Fruit fly (Drosophila melanogaster) whole organism, embryonic: ENCODE data around the gene dre4.

Experiments used
- B-H2 ChIP-seq: fragments of 200-800 bp; sonication (Bioruptor generic); optimal IDR thresholded peaks from 2 replicates; lab custom pipeline; 2018; ENCODE audit warnings: missing biosample characterization, mild to moderate bottlenecking, missing genetic modification characterization
- CG10321 ChIP-seq: fragments of 200-800 bp; sonication (Bioruptor generic); IDR thresholded peaks from 2 replicates; pipeline ENCODE4 v1.3.6; 2022; ENCODE audit warnings: missing biosample characterization, missing genetic modification characterization
- CG11560 ChIP-seq: fragments of 200-800 bp; sonication (Bioruptor generic); IDR thresholded peaks from 3 replicates; pipeline ENCODE4 v1.3.6; 2022; ENCODE audit warnings: missing biosample characterization, missing genetic modification characterization
- CG11723 ChIP-seq: fragments of 200-800 bp; sonication (Bioruptor generic); optimal IDR thresholded peaks from 2 replicates; lab custom pipeline; 2017; ENCODE audit warnings: missing biosample characterization, mild to moderate bottlenecking, missing genetic modification characterization
- CG12942 ChIP-seq: fragments of 200-800 bp; sonication (Bioruptor generic); optimal IDR thresholded peaks from 3 replicates; lab custom pipeline; 2016; ENCODE audit warnings: missing biosample characterization, missing genetic modification characterization
- CG13775 ChIP-seq: fragments of 200-800 bp; sonication (Bioruptor generic); optimal IDR thresholded peaks from 3 replicates; lab custom pipeline; 2017; ENCODE audit warnings: missing biosample characterization, mild to moderate bottlenecking, missing genetic modification characterization
- CG15479 ChIP-seq: fragments of 200-800 bp; sonication (Bioruptor generic); optimal IDR thresholded peaks from 3 replicates; lab custom pipeline; 2019; ENCODE audit warnings: missing biosample characterization, mild to moderate bottlenecking, missing genetic modification characterization, moderate library complexity
- CG1602 ChIP-seq: fragments of 200-800 bp; sonication (Bioruptor generic); optimal IDR thresholded peaks from 3 replicates; lab custom pipeline; 2016; ENCODE audit warnings: missing biosample characterization, missing genetic modification characterization
- CG17361 ChIP-seq: fragments of 200-800 bp; sonication (Bioruptor generic); IDR thresholded peaks from 3 replicates; pipeline ENCODE4 v1.3.6; 2022; ENCODE audit warnings: missing biosample characterization, missing genetic modification characterization
- CG17829 ChIP-seq: fragments of 200-800 bp; optimal IDR thresholded peaks from 2 replicates; lab custom pipeline; 2019; ENCODE audit warnings: missing biosample characterization, mild to moderate bottlenecking, missing genetic modification characterization, moderate library complexity
- CG18619 ChIP-seq: fragments of 200-800 bp; sonication (Bioruptor generic); optimal IDR thresholded peaks from 3 replicates; lab custom pipeline; 2017; ENCODE audit warnings: missing biosample characterization, mild to moderate bottlenecking, missing genetic modification characterization
- CG3065 ChIP-seq: fragments of 200-800 bp; sonication (Bioruptor generic); optimal IDR thresholded peaks from 2 replicates; lab custom pipeline; 2016; ENCODE audit warnings: missing biosample characterization, missing genetic modification characterization
- CG33213 ChIP-seq: fragments of 200-800 bp; sonication (Bioruptor generic); optimal IDR thresholded peaks from 3 replicates; lab custom pipeline; 2016; ENCODE audit warnings: missing biosample characterization, missing genetic modification characterization
- CG34376 ChIP-seq: fragments of 200-800 bp; sonication (Bioruptor generic); optimal IDR thresholded peaks from 2 replicates; lab custom pipeline; 2018; ENCODE audit warnings: missing biosample characterization, mild to moderate bottlenecking, missing genetic modification characterization
- CG4617 ChIP-seq: fragments of 200-800 bp; sonication (Bioruptor generic); optimal IDR thresholded peaks from 3 replicates; lab custom pipeline; 2016; ENCODE audit warnings: missing biosample characterization, missing genetic modification characterization, borderline replicate concordance
- CG4820 ChIP-seq: fragments of 200-800 bp; sonication (Bioruptor generic); optimal IDR thresholded peaks from 3 replicates; lab custom pipeline; 2016; ENCODE audit warnings: missing biosample characterization, missing genetic modification characterization
- CG7786 ChIP-seq: fragments of 200-800 bp; sonication (Bioruptor generic); optimal IDR thresholded peaks from 2 replicates; lab custom pipeline; 2016; ENCODE audit warnings: missing biosample characterization, missing genetic modification characterization
- CG8765 ChIP-seq: fragments of 200-800 bp; sonication (Bioruptor generic); IDR thresholded peaks from 2 replicates; pipeline ENCODE4 v1.3.6; 2022; ENCODE audit warnings: missing biosample characterization, missing genetic modification characterization
- CG9876 ChIP-seq: fragments of 200-800 bp; sonication (Bioruptor generic); optimal IDR thresholded peaks from 2 replicates; lab custom pipeline; 2016; ENCODE audit warnings: missing biosample characterization, missing genetic modification characterization
- Doc3 ChIP-seq: fragments of 200-800 bp; sonication (Bioruptor generic); IDR thresholded peaks from 3 replicates; pipeline ENCODE4 v1.3.6; 2022; ENCODE audit warnings: missing biosample characterization, missing genetic modification characterization; ENCODE audit not compliant: partially characterized antibody
- Dp ChIP-seq: fragments of 200-800 bp; sonication (Bioruptor generic); optimal IDR thresholded peaks from 2 replicates; lab custom pipeline; 2018; ENCODE audit warnings: missing biosample characterization, mild to moderate bottlenecking, missing genetic modification characterization, moderate library complexity
- Hr51 ChIP-seq, 2 experiments: fragments of 200-800 bp; sonication (Bioruptor generic); optimal IDR thresholded peaks; 2 replicates in 1 of 2; 3 replicates in 1 of 2; lab custom pipeline; 2016 to 2018; ENCODE audit warnings: missing biosample characterization in 2 of 2, missing genetic modification characterization in 2 of 2, mild to moderate bottlenecking in 1 of 2, moderate library complexity in 1 of 2
- Hsf ChIP-seq: fragments of 200-800 bp; sonication (Bioruptor generic); optimal IDR thresholded peaks from 3 replicates; lab custom pipeline; 2016; ENCODE audit warnings: missing biosample characterization, missing genetic modification characterization
- Lpt ChIP-seq: fragments of >200 bp; optimal IDR thresholded peaks from 2 replicates; lab custom pipeline; 2018; ENCODE audit warnings: missing biosample characterization, missing genetic modification characterization
- Meics ChIP-seq: fragments of 200-800 bp; sonication (Bioruptor generic); optimal IDR thresholded peaks from 2 replicates; lab custom pipeline; 2017; ENCODE audit warnings: missing biosample characterization, mild to moderate bottlenecking, missing genetic modification characterization
- Mrtf ChIP-seq: fragments of 200-800 bp; sonication (Bioruptor generic); IDR thresholded peaks from 3 replicates; pipeline ENCODE4 v1.3.6; 2022; ENCODE audit warnings: missing biosample characterization, missing genetic modification characterization
- Myb ChIP-seq: fragments of 200-800 bp; sonication (Bioruptor generic); optimal IDR thresholded peaks from 2 replicates; lab custom pipeline; 2016; ENCODE audit warnings: missing biosample characterization, missing genetic modification characterization
- Opbp ChIP-seq: fragments of 200-800 bp; sonication (Bioruptor generic); IDR thresholded peaks from 3 replicates; pipeline ENCODE4 v1.3.6; 2022; ENCODE audit warnings: missing biosample characterization, missing genetic modification characterization; ENCODE audit not compliant: partially characterized antibody
- Pdp1 ChIP-seq, 2 experiments: fragments of 200-800 bp; sonication (Bioruptor generic); optimal IDR thresholded peaks; 3 replicates each; lab custom pipeline; 2016; ENCODE audit warnings: missing biosample characterization in 2 of 2, missing genetic modification characterization in 2 of 2, mild to moderate bottlenecking in 1 of 2, moderate library complexity in 1 of 2
- Ravus ChIP-seq: fragments of 200-800 bp; sonication (Bioruptor generic); IDR thresholded peaks from 2 replicates; pipeline ENCODE4 v1.3.6; 2022; ENCODE audit warnings: missing biosample characterization, missing genetic modification characterization
- bbx ChIP-seq: fragments of 200-800 bp; sonication (Bioruptor generic); IDR thresholded peaks from 2 replicates; pipeline ENCODE4 v1.3.6; 2022; ENCODE audit warnings: missing biosample characterization, missing genetic modification characterization; ENCODE audit not compliant: partially characterized antibody
- bsh ChIP-seq, 2 experiments: fragments of 200-800 bp; sonication (Bioruptor generic); optimal IDR thresholded peaks; 2 replicates each; lab custom pipeline; 2017 to 2018; ENCODE audit warnings: mild to moderate bottlenecking in 2 of 2, missing biosample characterization in 2 of 2, missing genetic modification characterization in 2 of 2, moderate library complexity in 1 of 2
- cg ChIP-seq: fragments of 200-800 bp; sonication (Bioruptor generic); optimal IDR thresholded peaks from 3 replicates; lab custom pipeline; 2019; ENCODE audit warnings: missing biosample characterization, mild to moderate bottlenecking, missing genetic modification characterization, moderate library complexity
- chif ChIP-seq, 2 experiments: fragments of 200-800 bp; sonication (Bioruptor generic); optimal IDR thresholded peaks; 3 replicates each; lab custom pipeline; 2016; ENCODE audit warnings: missing biosample characterization in 2 of 2, missing genetic modification characterization in 2 of 2
- ci ChIP-seq: fragments of 200-800 bp; sonication (Bioruptor generic); IDR thresholded peaks from 3 replicates; pipeline ENCODE4 v1.3.6; 2022; ENCODE audit warnings: missing biosample characterization, missing genetic modification characterization
- danr ChIP-seq: fragments of 200-800 bp; sonication (Bioruptor generic); IDR thresholded peaks from 2 replicates; pipeline ENCODE4 v1.3.6; 2022; ENCODE audit warnings: missing biosample characterization, missing genetic modification characterization
- dimm ChIP-seq: fragments of 200-800 bp; sonication (Bioruptor generic); IDR thresholded peaks from 2 replicates; pipeline ENCODE4 v1.3.6; 2022; ENCODE audit warnings: missing biosample characterization, missing genetic modification characterization
- fd96Cb ChIP-seq: fragments of 200-800 bp; sonication (Bioruptor generic); optimal IDR thresholded peaks from 2 replicates; lab custom pipeline; 2018; ENCODE audit warnings: missing biosample characterization, mild to moderate bottlenecking, missing genetic modification characterization, moderate library complexity
- hb ChIP-seq: fragments of 200-800 bp; sonication (Bioruptor generic); IDR thresholded peaks from 3 replicates; pipeline ENCODE4 v1.3.6; 2022; ENCODE audit warnings: missing biosample characterization, missing genetic modification characterization; ENCODE audit not compliant: partially characterized antibody
- hth ChIP-seq: fragments of >200 bp; optimal IDR thresholded peaks from 2 replicates; lab custom pipeline; 2017; ENCODE audit warnings: inconsistent platforms
- pita ChIP-seq: fragments of 200-800 bp; sonication (Bioruptor generic); optimal IDR thresholded peaks from 2 replicates; lab custom pipeline; 2017; ENCODE audit warnings: missing biosample characterization, mild to moderate bottlenecking, missing genetic modification characterization
- pnt ChIP-seq: fragments of 200-800 bp; sonication (Bioruptor generic); optimal IDR thresholded peaks from 3 replicates; lab custom pipeline; 2016; ENCODE audit warnings: missing biosample characterization, missing genetic modification characterization
- repo ChIP-seq: fragments of 200-800 bp; sonication (Bioruptor generic); optimal IDR thresholded peaks from 2 replicates; lab custom pipeline; 2016; ENCODE audit warnings: missing biosample characterization, missing genetic modification characterization
- slbo ChIP-seq: fragments of 200-800 bp; sonication (Bioruptor generic); IDR thresholded peaks from 2 replicates; pipeline ENCODE4 v1.3.6; 2022; ENCODE audit warnings: missing biosample characterization, missing genetic modification characterization
- ssp ChIP-seq: fragments of 200-800 bp; sonication (Bioruptor generic); IDR thresholded peaks from 2 replicates; pipeline ENCODE4 v1.3.6; 2022; ENCODE audit warnings: missing biosample characterization, missing genetic modification characterization
- vnd ChIP-seq: fragments of 200-800 bp; sonication (Bioruptor generic); IDR thresholded peaks from 3 replicates; pipeline ENCODE4 v1.3.6; 2022; ENCODE audit warnings: missing biosample characterization, missing genetic modification characterization; ENCODE audit not compliant: partially characterized antibody

Gene dre4

dm6 chr3L:1880692-1881091 is 4.6 kb upstream of the dre4 start (continued):
- TF ChIP-seq Doc3 (GFP tag; lab: Robert Waterston, UW) (no peak), Meics (GFP tag; lab: Kevin White, UChicago) (no peak), pnt (GFP tag; lab: Kevin White, UChicago) (peak; percentile 6), bbx (GFP tag; lab: Robert Waterston, UW) (no peak), Mrtf (GFP tag; lab: Robert Waterston, UW) (peak; percentile 55; the same call in 1 of the 3 replicates), CG17361 (0 out of 3 replicates have a peak, but pooled peaks have one; percentile 37), CG1602 (GFP tag; lab: Kevin White, UChicago) (no peak), ci (GFP tag; lab: Robert Waterston, UW) (peak; percentile 62), danr (GFP tag; lab: Robert Waterston, UW) (0 out of 2 replicates have a peak, but pooled peaks have one; percentile 22), Hr51 (GFP tag; optimal IDR thresholded peaks at IDR 0.05; lab: Kevin White, UChicago) (no peak), Ravus (no peak; the same call in 1 of the 2 replicates), CG7786 (no peak), slbo (GFP tag; lab: Robert Waterston, UW) (peak; percentile 39; the same call in 1 of the 2 replicates), vnd (no peak), repo (GFP tag; lab: Kevin White, UChicago) (no peak), CG33213 (GFP tag; lab: Kevin White, UChicago) (no peak), ssp (GFP tag; lab: Robert Waterston, UW) (peak; percentile 59; the same call in 1 of the 2 replicates), CG17829 (tag; lab: Kevin White, UChicago) (peak; percentile 17), CG3065 (GFP tag; lab: Kevin White, UChicago) (no peak), CG4820 (GFP tag; lab: Kevin White, UChicago) (peak; percentile 25), dimm (GFP tag; lab: Robert Waterston, UW) (0 out of 2 replicates have a peak, but pooled peaks have one; percentile 19), CG10321 (GFP tag; lab: Robert Waterston, UW) (no peak), B-H2 (no peak), CG11560 (tag; lab: Robert Waterston, UW) (no peak), CG11723 (GFP tag; lab: Kevin White, UChicago) (no peak), CG18619 (no peak), Pdp1 (GFP tag; optimal IDR thresholded peaks at IDR 0.05; lab: Kevin White, UChicago) (peak; percentile 11 to 24), CG12942 (GFP tag; lab: Kevin White, UChicago) (no peak), fd96Cb (tag; lab: Kevin White, UChicago) (peak; percentile 33), CG15479 (GFP tag; lab: Kevin White, UChicago) (no peak), cg (GFP tag; lab: Kevin White, UChicago) (no peak), CG9876 (GFP tag; lab: Kevin White, UChicago) (no peak), Dp (GFP tag; lab: Kevin White, UChicago) (no peak), Lpt (GFP tag; lab: Kevin White, UChicago) (no peak), CG34376 (no peak), bsh (GFP tag; optimal IDR thresholded peaks at IDR 0.05; lab: Kevin White, UChicago) (no peak)

dm6 chr3L:1869719-1870118 is 6.4 kb downstream of the dre4 start, which contains the start of gene CG13924:
CG13924 (plus strand) TSS chr3L:1870019.
- TF ChIP-seq pita (GFP tag; lab: Kevin White, UChicago) (no peak), Hsf (GFP tag; lab: Kevin White, UChicago) (no peak), Myb (GFP tag; lab: Kevin White, UChicago) (no peak), CG4617 (GFP tag; lab: Kevin White, UChicago) (no peak), hth (lab: Kevin White, UChicago) (no peak), Opbp (GFP tag; lab: Robert Waterston, UW) (no peak), CG9876 (GFP tag; lab: Kevin White, UChicago) (no peak), CG13775 (no peak), CG1602 (GFP tag; lab: Kevin White, UChicago) (no peak), hb (no peak), CG8765 (GFP tag; lab: Robert Waterston, UW) (no peak), chif (GFP tag; optimal IDR thresholded peaks at IDR 0.05; lab: Kevin White, UChicago) (no peak)
